Worm (Caenorhabditis elegans): Measurements from ENCODE around the gene rsef-1.

ce11 chrX:3080825-3081224 is 21.6 kb upstream of the rsef-1 start, which contains the start of gene twk-16:
- TF ChIP-seq pha-4 (tag; optimal IDR thresholded peaks at IDR 0.05) (no peak), nhr-28 (tag; optimal IDR thresholded peaks at IDR 0.05) (no peak), lin-32 (GFP tag; optimal IDR thresholded peaks at IDR 0.05) (no peak), nhr-12 (tag; optimal IDR thresholded peaks at IDR 0.05) (no peak), mls-2 (tag; optimal IDR thresholded peaks at IDR 0.05) (no peak), snpc-4 (tag; optimal IDR thresholded peaks at IDR 0.05) (no peak), bed-3 (GFP tag; optimal IDR thresholded peaks at IDR 0.05) (no peak), sptf-1 (tag; optimal IDR thresholded peaks at IDR 0.05) (no peak), unc-39 (tag; optimal IDR thresholded peaks at IDR 0.05) (no peak), mep-1 (tag; optimal IDR thresholded peaks at IDR 0.05) (no peak), nhr-237 (tag; optimal IDR thresholded peaks at IDR 0.05) (no peak), tbx-8 (GFP tag; optimal IDR thresholded peaks at IDR 0.05) (no peak), elt-1 (tag; optimal IDR thresholded peaks at IDR 0.05; ENCODE audit: borderline replicate concordance, insufficient read depth) (no peak), elt-3 (tag; optimal IDR thresholded peaks at IDR 0.05) (no peak)

Measured in whole organism, mixed stage, embryonic.